Worm (Caenorhabditis elegans): ENCODE results near the gene F42H10.3.

ce11 chrIII:8518990-8519389, 35.0 kb downstream of the F42H10.3 start:
- no peak for TF ChIP-seq snpc-4 (tag; optimal IDR thresholded peaks at IDR 0.05)
- no peak for TF ChIP-seq hlh-1 (tag; optimal IDR thresholded peaks at IDR 0.05)
- TF ChIP-seq pha-4 (tag; optimal IDR thresholded peaks at IDR 0.05) = no peak

All from whole organism, mixed stage, embryonic.